Fruit fly (Drosophila melanogaster) whole organism, larva: ENCODE data around the gene CG42781.

Source experiments
- noc ChIP-seq: fragments of 200-800 bp; sonication (Bioruptor generic); optimal IDR thresholded peaks from 3 replicates; lab custom pipeline; 2019; ENCODE audit warnings: missing biosample characterization, mild to moderate bottlenecking, missing genetic modification characterization, moderate library complexity

Gene CG42781

DNA sequence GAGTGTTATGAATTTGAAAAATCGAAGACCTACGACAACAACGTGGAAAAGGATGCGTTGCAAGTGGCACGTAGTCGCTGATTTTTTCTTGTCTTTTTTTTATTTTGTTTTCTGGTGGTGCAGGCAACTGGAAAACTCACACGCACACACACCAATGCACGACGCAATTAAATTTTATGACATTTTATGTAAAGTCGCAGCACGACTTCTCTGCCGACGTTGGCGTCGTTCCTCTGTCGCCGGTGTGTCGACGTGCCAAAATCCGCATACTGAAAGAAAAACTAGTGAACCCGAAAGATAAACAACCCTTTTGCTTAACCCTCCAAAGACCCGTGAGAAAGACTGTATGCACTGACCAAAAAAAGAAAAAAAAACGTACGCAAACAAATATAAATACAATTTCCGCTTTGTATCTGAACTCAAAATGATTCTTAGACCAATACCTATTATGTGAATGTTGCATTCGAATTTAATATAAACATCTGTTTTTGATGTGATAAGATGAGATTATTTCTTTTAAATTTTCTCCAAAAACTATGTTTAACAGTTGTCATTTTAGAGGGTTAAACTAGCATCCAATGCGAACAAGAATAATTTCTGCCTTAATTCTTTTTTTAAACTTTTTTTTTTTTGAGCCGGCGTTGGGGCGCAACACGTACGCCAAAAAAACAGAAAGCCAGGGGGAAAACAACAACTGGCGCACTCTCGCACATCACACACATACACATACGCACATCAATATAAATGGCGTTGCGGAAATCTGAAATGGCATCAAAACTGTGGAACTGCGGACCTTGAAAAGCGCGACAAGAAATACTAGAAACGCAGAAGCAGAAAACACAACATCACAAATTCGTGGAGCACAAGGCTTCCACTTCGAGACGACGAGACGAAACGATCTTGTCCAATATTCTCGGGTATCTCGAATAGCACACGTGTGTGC, 48.7 kb downstream of the CG42781 start:
- TF ChIP-seq noc (tag; lab: Kevin White, UChicago) = peak; percentile 18

DNA sequence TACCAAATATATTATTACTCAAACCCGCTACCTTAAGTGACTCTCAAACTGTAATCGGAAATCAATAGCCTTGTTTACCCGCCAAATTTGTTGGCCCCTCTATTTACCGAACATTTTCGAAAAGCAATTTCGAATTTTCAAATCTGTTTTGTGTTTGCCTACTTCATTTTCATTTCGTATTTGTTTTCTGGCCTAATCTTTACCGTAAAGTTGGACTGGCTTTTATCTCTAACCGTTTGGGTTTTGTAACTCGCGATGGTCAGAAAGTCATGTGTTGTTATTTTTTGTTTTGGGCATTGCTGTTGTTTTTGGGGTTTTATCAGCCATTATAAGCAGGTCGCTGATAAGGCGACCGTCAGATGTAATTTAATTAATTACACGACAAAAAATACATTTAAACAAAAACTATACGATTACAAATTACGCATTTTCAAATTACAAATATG, 49.5 kb downstream of the CG42781 start:
- TF ChIP-seq noc (tag; lab: Kevin White, UChicago) = no peak
